Fruit fly (Drosophila melanogaster) whole organism, larva: ENCODE measurements around the gene CG13722.
A peak's percentile ranks its signal among the peaks of the same experiment; 100 is the strongest.

Experiments used
- noc ChIP-seq: fragments of 200-800 bp; sonication (Bioruptor generic); optimal IDR thresholded peaks from 3 replicates; lab custom pipeline; 2019; ENCODE audit warnings: missing biosample characterization, mild to moderate bottlenecking, missing genetic modification characterization, moderate library complexity

CG13722 gene

DNA sequence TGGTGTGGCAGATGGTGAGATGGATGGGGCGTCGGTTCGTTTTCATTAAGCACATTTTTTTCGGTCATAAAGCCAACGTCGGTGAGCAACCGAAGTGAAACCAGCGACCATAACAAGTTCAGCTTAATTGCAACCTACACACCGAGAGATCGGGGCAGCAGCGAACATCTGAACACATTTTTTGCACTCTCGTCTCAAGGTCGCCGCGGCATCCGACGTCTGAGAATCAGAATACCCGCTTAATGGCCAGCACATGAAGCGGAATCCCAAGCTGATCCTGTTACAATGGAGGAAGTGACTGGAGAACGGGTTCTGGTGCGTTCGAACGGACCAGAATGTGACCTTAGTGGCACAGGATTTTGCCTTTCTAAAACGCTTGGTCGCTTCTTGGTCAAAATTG lies 2.8 kb upstream of the CG13722 start:
- TF ChIP-seq noc (tag; lab: Kevin White, UChicago): no peak

DNA sequence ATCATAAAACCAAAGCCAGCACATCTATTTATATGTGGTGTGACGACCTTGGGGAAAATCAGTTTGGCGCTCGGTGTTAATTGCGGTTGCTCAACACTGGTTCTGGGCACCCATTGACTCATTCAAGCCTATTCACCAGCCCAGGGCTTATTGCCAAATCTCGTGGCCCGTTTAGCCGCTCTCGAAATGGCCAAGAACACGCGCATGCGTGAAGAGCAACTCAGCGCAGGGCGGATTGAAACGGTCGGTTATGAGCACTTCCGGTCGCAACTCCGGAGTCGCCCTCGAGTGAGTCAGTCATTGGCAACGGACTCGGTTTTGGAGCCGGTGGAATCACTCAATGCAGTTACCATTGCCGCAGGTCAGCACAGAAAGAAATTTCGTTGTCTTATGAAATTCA lies 1.3 kb downstream of the CG13722 start:
- TF ChIP-seq noc (tag; lab: Kevin White, UChicago): no peak

- no peak for TF ChIP-seq noc (tag; lab: Kevin White, UChicago)
Observed at dm6 chr3L:4484623-4485022, 6.1 kb downstream of the CG13722 start.

- no peak for TF ChIP-seq noc (tag; lab: Kevin White, UChicago)
Observed at dm6 chr3L:4482509-4482908, 8.3 kb downstream of the CG13722 start, which contains the start of gene CG11350. TSS of gene CG11350 (plus strand) at chr3L:4482809.

dm6 chr3L:4480764-4481163 lies 10.0 kb downstream of the CG13722 start:
- TF ChIP-seq noc (tag; lab: Kevin White, UChicago): no peak

- TF ChIP-seq noc (tag; lab: Kevin White, UChicago): no peak
Observed at dm6 chr3L:4479938-4480337, 10.8 kb downstream of the CG13722 start, which contains the start of gene CG7465. TSS of gene CG7465 (plus strand) at chr3L:4480283.

DNA sequence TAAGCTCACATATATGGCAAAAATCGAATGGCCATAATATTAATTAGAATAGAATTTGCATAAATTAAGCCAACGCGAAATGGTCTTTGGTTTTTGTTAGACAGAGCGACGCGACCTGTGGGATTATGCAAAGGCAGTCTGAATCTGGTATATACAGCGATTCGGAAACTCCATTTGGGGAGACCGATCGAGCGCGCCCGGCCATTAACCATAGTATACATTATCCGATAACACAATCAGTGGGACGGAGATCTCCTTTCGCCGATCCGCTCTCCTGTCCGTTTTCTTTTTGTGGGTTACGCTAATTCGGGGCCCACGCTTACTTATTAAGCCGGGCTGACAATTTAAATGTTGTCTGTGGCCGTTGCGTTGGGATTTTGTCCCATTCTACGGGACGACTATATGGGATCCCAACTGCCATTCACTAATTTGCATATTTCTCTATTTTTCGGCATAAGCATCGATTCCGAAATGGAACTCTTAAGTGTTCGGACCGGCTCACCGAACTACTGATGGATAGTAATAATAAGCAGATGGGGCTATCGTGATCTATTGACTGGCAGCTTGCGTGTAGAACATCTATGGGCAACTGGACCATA lies 13.0 kb downstream of the CG13722 start:
- TF ChIP-seq noc (tag; lab: Kevin White, UChicago): no peak

DNA sequence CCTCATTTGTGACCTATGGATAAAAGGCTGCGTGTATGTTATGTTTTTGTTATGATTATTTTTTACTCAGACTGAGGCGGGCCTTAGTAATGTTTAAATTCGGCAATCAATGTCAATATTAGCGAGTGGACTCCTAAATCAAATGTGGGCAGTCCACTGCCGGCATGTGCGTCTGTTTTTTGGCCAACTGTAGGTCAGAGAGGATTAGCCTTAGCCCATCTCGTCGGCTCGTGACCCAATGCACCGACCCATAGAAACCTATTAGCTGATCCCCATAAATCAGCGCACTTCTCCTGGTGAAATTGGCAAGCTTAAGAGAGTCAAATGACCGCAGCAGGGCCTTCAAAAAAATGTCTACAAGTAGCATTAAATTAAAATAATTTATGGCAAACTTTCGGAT lies 15.1 kb downstream of the CG13722 start:
- TF ChIP-seq noc (tag; lab: Kevin White, UChicago): no peak

DNA sequence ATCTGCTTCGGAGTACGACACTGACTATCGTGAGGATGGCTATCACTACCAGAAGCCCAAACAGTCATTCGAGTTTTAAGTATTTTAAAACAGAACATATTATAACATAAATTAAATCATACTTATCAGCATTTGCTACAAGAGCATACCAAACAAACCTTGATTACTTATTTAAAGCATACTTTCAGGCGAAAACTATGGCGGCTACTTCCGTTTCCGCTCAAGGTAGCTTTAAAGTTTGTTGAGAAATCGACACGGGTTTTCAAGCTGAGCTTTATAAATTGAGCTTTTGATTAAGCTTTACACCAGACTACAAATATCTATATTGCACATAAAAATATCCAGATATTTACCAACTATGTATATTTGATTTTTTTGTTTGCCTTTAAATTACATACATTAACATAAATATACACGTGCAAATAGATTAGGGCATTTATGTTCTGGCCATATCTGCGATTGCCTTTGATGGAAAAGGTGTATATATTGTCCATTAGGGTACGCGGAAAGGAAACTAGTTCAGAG lies 15.8 kb downstream of the CG13722 start:
- peak; percentile 43 for TF ChIP-seq noc (tag; lab: Kevin White, UChicago)

- no peak for TF ChIP-seq noc (tag; lab: Kevin White, UChicago)
Observed at dm6 chr3L:4472768-4473167, 18.0 kb downstream of the CG13722 start, which contains the start of gene CG11349. TSS of gene CG11349 (plus strand) at chr3L:4473068.

dm6 chr3L:4471449-4471848 lies 19.3 kb downstream of the CG13722 start, which contains the start of gene CG32248:
TSS of gene CG32248 (plus strand) at chr3L:4471749.
- TF ChIP-seq noc (tag; lab: Kevin White, UChicago): no peak

dm6 chr3L:4469701-4470100 lies 21.1 kb downstream of the CG13722 start, which contains the start of gene CG32249:
TSS of gene CG32249 (plus strand) at chr3L:4470001.
- TF ChIP-seq noc (tag; lab: Kevin White, UChicago): no peak

dm6 chr3L:4466530-4466929 lies 24.2 kb downstream of the CG13722 start, which contains the start of gene CG32241:
TSS of gene CG32241 (minus strand) at chr3L:4466630.
- no peak for TF ChIP-seq noc (tag; lab: Kevin White, UChicago)

DNA sequence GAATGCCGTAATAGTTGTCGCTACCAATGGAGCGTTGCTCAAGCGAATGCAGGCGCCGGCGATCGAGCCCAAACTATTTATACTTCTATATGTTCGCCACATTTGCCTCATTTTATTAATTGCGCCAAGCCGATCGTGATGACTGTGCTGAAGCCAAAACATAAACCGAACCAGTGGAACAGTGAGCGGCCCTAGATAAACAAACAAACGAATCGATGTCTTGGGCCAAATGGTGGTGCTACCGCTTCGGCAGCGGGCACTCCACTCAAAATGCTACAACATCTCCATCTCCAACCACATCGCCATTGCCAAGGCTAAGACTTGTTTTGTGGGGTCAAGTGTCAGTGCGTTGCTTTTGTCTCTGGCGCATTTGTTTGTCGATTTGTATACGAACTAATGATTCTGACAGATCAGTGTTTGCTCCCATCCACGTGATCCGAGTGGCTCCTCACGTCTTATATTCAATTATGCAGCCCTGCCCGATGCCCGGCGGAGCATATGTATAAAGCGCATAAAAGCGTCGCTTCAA lies 26.9 kb downstream of the CG13722 start, which contains the start of gene CG15024:
CG15024 (minus strand) TSS at position 51 of the 529 bp plus-strand sequence.
- no peak for TF ChIP-seq noc (tag; lab: Kevin White, UChicago)

DNA sequence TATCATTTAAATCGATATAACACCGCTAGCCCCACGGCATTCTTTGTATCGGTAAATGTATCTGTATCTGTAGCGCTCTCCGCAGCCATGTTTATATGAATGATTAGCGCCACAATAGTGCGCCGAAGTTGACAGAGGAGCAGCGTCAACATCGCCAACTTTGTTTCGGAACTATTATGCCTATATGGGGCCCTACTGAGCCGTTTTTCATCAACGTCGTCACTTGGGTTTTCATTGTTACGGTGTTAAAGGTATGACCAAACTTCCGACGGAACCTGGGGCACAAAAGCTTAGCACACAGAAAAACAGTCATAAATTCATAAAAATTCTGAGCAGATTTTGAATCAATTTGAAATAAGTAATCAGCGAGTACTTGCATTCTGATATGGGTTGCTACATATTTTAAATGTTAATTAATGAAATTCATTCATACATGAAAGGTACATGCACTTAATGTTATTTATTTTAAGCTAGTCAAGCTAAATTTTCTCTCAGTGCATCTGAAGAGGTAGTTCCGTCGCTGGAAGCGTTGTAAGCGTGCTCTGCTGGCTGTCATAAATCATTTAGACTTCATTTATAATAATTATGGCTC lies 29.2 kb downstream of the CG13722 start, which contains the start of gene CG15023:
CG15023 (minus strand) TSS at position 51 of the 592 bp plus-strand sequence.
- no peak for TF ChIP-seq noc (tag; lab: Kevin White, UChicago)
